3 worm cellular contexts compared by ENCODE assay signal in genomic region chrV:10951655-10952278, ce11.
TF ChIP-seq lines count a peak whose summit lies in the region.

Gene F17C11.4, plus strand, starts transcription at chrV:10951860.

TF ChIP-seq in whole organism, L1 larva, 84 proteins besides CTCF, POLR2A, EP300 and RAD21 (continued from another document and continues in another):
- peak; percentile 78 for TF ChIP-seq lin-13 (GFP tag; optimal IDR thresholded peaks at IDR 0.05; lab: Kevin White, UChicago)
- TF ChIP-seq unc-98 (GFP tag; IDR thresholded peaks at IDR 0.05; lab: Robert Waterston, UW), result peak; percentile 57; the same call in 1 of the 2 replicates
- TF ChIP-seq nhr-76 (tag; optimal IDR thresholded peaks at IDR 0.05; lab: Kevin White, UChicago), result no peak
- TF ChIP-seq nhr-84 (tag; optimal IDR thresholded peaks at IDR 0.05; lab: Kevin White, UChicago), result no peak
- no peak for TF ChIP-seq unc-62 (GFP tag; optimal IDR thresholded peaks at IDR 0.05; lab: Kevin White, UChicago)
- TF ChIP-seq fkh-4 (tag; optimal IDR thresholded peaks at IDR 0.05; lab: Kevin White, UChicago; ENCODE audit: borderline replicate concordance), result no peak
- TF ChIP-seq Y116A8C.19 (tag; optimal IDR thresholded peaks at IDR 0.05; lab: Kevin White, UChicago; ENCODE audit: borderline replicate concordance), result no peak
- TF ChIP-seq nhr-77 (tag; optimal IDR thresholded peaks at IDR 0.05; lab: Kevin White, UChicago), result peak; percentile 2
- TF ChIP-seq nhr-28 (tag; optimal IDR thresholded peaks at IDR 0.05; lab: Kevin White, UChicago), result no peak
- TF ChIP-seq nhr-47 (tag; optimal IDR thresholded peaks at IDR 0.05; lab: Kevin White, UChicago), result peak; percentile 83
- no peak for TF ChIP-seq C34B4.2 (tag; optimal IDR thresholded peaks at IDR 0.05; lab: Kevin White, UChicago)
- TF ChIP-seq F16B12.6 (tag; optimal IDR thresholded peaks at IDR 0.05; lab: Kevin White, UChicago), result no peak
- peak; percentile 71 for TF ChIP-seq fkh-8 (tag; optimal IDR thresholded peaks at IDR 0.05; lab: Kevin White, UChicago)
- no peak for TF ChIP-seq nhr-237 (tag; optimal IDR thresholded peaks at IDR 0.05; lab: Kevin White, UChicago)
- TF ChIP-seq mef-2 (tag; optimal IDR thresholded peaks at IDR 0.05; lab: Kevin White, UChicago), result peak; percentile 62
- TF ChIP-seq mep-1 (tag; optimal IDR thresholded peaks at IDR 0.05; lab: Kevin White, UChicago), result peak; percentile 75
- peak; percentile 52 for TF ChIP-seq ama-1 (optimal IDR thresholded peaks at IDR 0.05; lab: Kevin White, UChicago)
- TF ChIP-seq nhr-11 (tag; optimal IDR thresholded peaks at IDR 0.05; lab: Kevin White, UChicago), result peak; percentile 42
- peak in 2 of 6 experiments; percentile 39 to 84 for TF ChIP-seq elt-3 (tag; optimal IDR thresholded peaks at IDR 0.05; lab: Kevin White, UChicago)
- TF ChIP-seq unc-86 (tag; optimal IDR thresholded peaks at IDR 0.05; lab: Kevin White, UChicago), result peak; percentile 56
- TF ChIP-seq ets-5 (GFP tag; IDR thresholded peaks at IDR 0.05; lab: Robert Waterston, UW), result no peak
- TF ChIP-seq sox-4 (tag; optimal IDR thresholded peaks at IDR 0.05; lab: Kevin White, UChicago), result no peak
- no peak for TF ChIP-seq hlh-17 (GFP tag; optimal IDR thresholded peaks at IDR 0.05; lab: Kevin White, UChicago; ENCODE audit: borderline replicate concordance)
- TF ChIP-seq elt-2 (tag; optimal IDR thresholded peaks at IDR 0.05; lab: Kevin White, UChicago), result peak; percentile 75
- TF ChIP-seq swsn-7 (tag; optimal IDR thresholded peaks at IDR 0.05; lab: Kevin White, UChicago), result peak; percentile 77
- peak; percentile 54; the same call in 1 of the 2 replicates for TF ChIP-seq mab-9 (GFP tag; IDR thresholded peaks at IDR 0.05; lab: Robert Waterston, UW)
- no peak for TF ChIP-seq alr-1 (tag; optimal IDR thresholded peaks at IDR 0.05; lab: Kevin White, UChicago; ENCODE audit: borderline replicate concordance)
- TF ChIP-seq efl-1 (optimal IDR thresholded peaks at IDR 0.05; lab: Kevin White, UChicago), result peak; percentile 43 to 51
- peak; percentile 43 to 94 for TF ChIP-seq efl-1 (GFP tag; optimal IDR thresholded peaks at IDR 0.05 in 1 of 2; lab: Kevin White, UChicago)
- TF ChIP-seq ceh-82 (tag; optimal IDR thresholded peaks at IDR 0.05; lab: Kevin White, UChicago), result peak; percentile 27 to 66 (median 35)
- peak; percentile 69 to 78 for TF ChIP-seq lin-35 (GFP tag; optimal IDR thresholded peaks at IDR 0.05; lab: Kevin White, UChicago)
- peak; percentile 80 to 81 for TF ChIP-seq lsy-2 (tag; optimal IDR thresholded peaks at IDR 0.05; lab: Kevin White, UChicago)
- TF ChIP-seq C04F5.9 (tag; optimal IDR thresholded peaks at IDR 0.05; lab: Kevin White, UChicago), result peak; percentile 25
- peak; percentile 97 for TF ChIP-seq nhr-20 (tag; optimal IDR thresholded peaks at IDR 0.05; lab: Kevin White, UChicago)
- TF ChIP-seq nhr-90 (tag; optimal IDR thresholded peaks at IDR 0.05; lab: Kevin White, UChicago; ENCODE audit: poor library complexity), result peak; percentile 83
- peak; percentile 59 to 60 for TF ChIP-seq egl-27 (tag; optimal IDR thresholded peaks at IDR 0.05; lab: Kevin White, UChicago)
- peak; percentile 35 for TF ChIP-seq fkh-10 (GFP tag; optimal IDR thresholded peaks at IDR 0.05; lab: Kevin White, UChicago)
- TF ChIP-seq ceh-88 (GFP tag; IDR thresholded peaks at IDR 0.05; lab: Robert Waterston, UW), result 0 out of 2 replicates have a peak, but pooled peaks have one; percentile 17
- peak; percentile 66 for TF ChIP-seq C16A3.4 (tag; optimal IDR thresholded peaks at IDR 0.05; lab: Kevin White, UChicago)
- TF ChIP-seq ztf-4 (tag; optimal IDR thresholded peaks at IDR 0.05; lab: Kevin White, UChicago), result peak; percentile 84
- no peak for TF ChIP-seq grh-1 (GFP tag; IDR thresholded peaks at IDR 0.05; lab: Robert Waterston, UW)
- TF ChIP-seq lin-14 (GFP tag; optimal IDR thresholded peaks at IDR 0.05; lab: Kevin White, UChicago), result peak; percentile 96

TF ChIP-seq in whole organism, L3 larva, 47 proteins besides CTCF, POLR2A, EP300 and RAD21 (continued from another document):
- TF ChIP-seq pqm-1 (tag; optimal IDR thresholded peaks at IDR 0.05; lab: Kevin White, UChicago) (no peak), elt-1 (tag; optimal IDR thresholded peaks at IDR 0.05; lab: Kevin White, UChicago) (no peak), hmg-11 (tag; optimal IDR thresholded peaks at IDR 0.05; lab: Kevin White, UChicago) (peak; percentile 74), ceh-28 (tag; optimal IDR thresholded peaks at IDR 0.05; lab: Kevin White, UChicago) (no peak), nhr-12 (tag; optimal IDR thresholded peaks at IDR 0.05; lab: Kevin White, UChicago) (no peak), nhr-77 (tag; optimal IDR thresholded peaks at IDR 0.05; lab: Kevin White, UChicago) (no peak), mdl-1 (tag; optimal IDR thresholded peaks at IDR 0.05; lab: Kevin White, UChicago) (no peak), tbx-2 (tag; optimal IDR thresholded peaks at IDR 0.05; lab: Kevin White, UChicago) (peak; percentile 28), fos-1 (tag; optimal IDR thresholded peaks at IDR 0.05; lab: Kevin White, UChicago) (peak; percentile 14), nhr-11 (tag; optimal IDR thresholded peaks at IDR 0.05; lab: Kevin White, UChicago) (peak; percentile 47), lin-39 (tag; optimal IDR thresholded peaks at IDR 0.05; lab: Kevin White, UChicago) (peak; percentile 0), R02D3.7 (tag; optimal IDR thresholded peaks at IDR 0.05; lab: Kevin White, UChicago) (no peak), snpc-4 (tag; optimal IDR thresholded peaks at IDR 0.05; lab: Kevin White, UChicago) (peak; percentile 51), nhr-25 (tag; optimal IDR thresholded peaks at IDR 0.05; lab: Kevin White, UChicago) (peak; percentile 87), nfya-1 (tag; optimal IDR thresholded peaks at IDR 0.05; lab: Kevin White, UChicago; ENCODE audit: insufficient read depth) (peak; percentile 75), nhr-43 (tag; optimal IDR thresholded peaks at IDR 0.05; lab: Kevin White, UChicago; ENCODE audit: poor library complexity, severe bottlenecking) (peak; percentile 88), daf-12 (tag; optimal IDR thresholded peaks at IDR 0.05; lab: Kevin White, UChicago) (no peak), ceh-82 (tag; optimal IDR thresholded peaks at IDR 0.05; lab: Kevin White, UChicago) (no peak), egl-27 (tag; optimal IDR thresholded peaks at IDR 0.05; lab: Kevin White, UChicago) (no peak), pha-4 (tag; optimal IDR thresholded peaks at IDR 0.05; lab: Kevin White, UChicago) (peak; percentile 43), ceh-16 (tag; optimal IDR thresholded peaks at IDR 0.05; lab: Kevin White, UChicago) (no peak), skn-1 (tag; optimal IDR thresholded peaks at IDR 0.05; lab: Kevin White, UChicago) (no peak), fkh-10 (GFP tag; optimal IDR thresholded peaks at IDR 0.05; lab: Kevin White, UChicago) (peak; percentile 9), nhr-76 (tag; optimal IDR thresholded peaks at IDR 0.05; lab: Kevin White, UChicago) (no peak), unc-39 (tag; optimal IDR thresholded peaks at IDR 0.05; lab: Kevin White, UChicago) (no peak), sea-2 (GFP tag; optimal IDR thresholded peaks at IDR 0.05; lab: Kevin White, UChicago) (no peak)

TF ChIP-seq in whole organism, young adult, 124 proteins besides CTCF, POLR2A, EP300 and RAD21 (continued from another document and continues in another):
- TF ChIP-seq snpc-1.1 (tag; optimal IDR thresholded peaks at IDR 0.05; lab: Kevin White, UChicago; ENCODE audit: insufficient read depth), result no peak
- TF ChIP-seq zim-3 (tag; optimal IDR thresholded peaks at IDR 0.05; lab: Kevin White, UChicago), result no peak
- no peak for TF ChIP-seq B0019.2 (GFP tag; conservative IDR thresholded peaks at IDR 0.05; lab: Robert Waterston, UW)
- no peak for TF ChIP-seq him-1 (tag; optimal IDR thresholded peaks at IDR 0.05; lab: Kevin White, UChicago)
- peak; percentile 20 for TF ChIP-seq F57C9.4 (tag; optimal IDR thresholded peaks at IDR 0.05; lab: Kevin White, UChicago)
- no peak for TF ChIP-seq ceh-58 (GFP tag; IDR thresholded peaks at IDR 0.05; lab: Robert Waterston, UW)
- TF ChIP-seq ztf-6 (GFP tag; IDR thresholded peaks at IDR 0.05; lab: Robert Waterston, UW), result no peak
- peak; percentile 67 for TF ChIP-seq lin-40 (tag; optimal IDR thresholded peaks at IDR 0.05; lab: Kevin White, UChicago)
- no peak for TF ChIP-seq nhr-179 (tag; optimal IDR thresholded peaks at IDR 0.05; lab: Kevin White, UChicago)
- TF ChIP-seq xnd-1 (tag; optimal IDR thresholded peaks at IDR 0.05; lab: Kevin White, UChicago), result no peak
- no peak for TF ChIP-seq Y95B8A.8 (GFP tag; IDR thresholded peaks at IDR 0.05; lab: Robert Waterston, UW)
- no peak for TF ChIP-seq cebp-2 (GFP tag; IDR thresholded peaks at IDR 0.05; lab: Robert Waterston, UW)
- no peak for TF ChIP-seq Y53F4B.3 (GFP tag; IDR thresholded peaks at IDR 0.05; lab: Robert Waterston, UW)
- TF ChIP-seq Y53G8AR.9 (GFP tag; conservative IDR thresholded peaks at IDR 0.05; lab: Robert Waterston, UW), result no peak
- TF ChIP-seq unc-62 (GFP tag; optimal IDR thresholded peaks at IDR 0.05; lab: Kevin White, UChicago), result peak; percentile 41
- TF ChIP-seq sptf-2 (GFP tag; optimal IDR thresholded peaks at IDR 0.05; lab: Kevin White, UChicago), result no peak
- TF ChIP-seq ztf-18 (tag; optimal IDR thresholded peaks at IDR 0.05; lab: Kevin White, UChicago), result peak; percentile 31
- TF ChIP-seq dpff-1 (tag; optimal IDR thresholded peaks at IDR 0.05; lab: Kevin White, UChicago), result no peak
- TF ChIP-seq madf-3 (GFP tag; IDR thresholded peaks at IDR 0.05; lab: Robert Waterston, UW), result no peak
- TF ChIP-seq attf-6 (GFP tag; IDR thresholded peaks at IDR 0.05; lab: Robert Waterston, UW), result no peak
- no peak for TF ChIP-seq F23B12.7 (tag; optimal IDR thresholded peaks at IDR 0.05; lab: Kevin White, UChicago; ENCODE audit: insufficient read depth)
- no peak for TF ChIP-seq nfya-1 (tag; optimal IDR thresholded peaks at IDR 0.05; lab: Kevin White, UChicago; ENCODE audit: borderline replicate concordance, insufficient read depth)
- peak; percentile 37; the same call in 1 of the 2 replicates for TF ChIP-seq mcd-1 (GFP tag; IDR thresholded peaks at IDR 0.05; lab: Robert Waterston, UW)
- no peak for TF ChIP-seq pbrm-1 (GFP tag; IDR thresholded peaks at IDR 0.05; lab: Robert Waterston, UW)
- TF ChIP-seq Y67H2A.10 (GFP tag; conservative IDR thresholded peaks at IDR 0.05; lab: Robert Waterston, UW), result no peak
- TF ChIP-seq hsf-1 (GFP tag; IDR thresholded peaks at IDR 0.05; lab: Robert Waterston, UW), result no peak
- no peak for TF ChIP-seq T07F8.4 (tag; optimal IDR thresholded peaks at IDR 0.05; lab: Kevin White, UChicago)
- TF ChIP-seq D2030.7 (GFP tag; IDR thresholded peaks at IDR 0.05; lab: Robert Waterston, UW), result no peak
- TF ChIP-seq madf-8 (GFP tag; conservative IDR thresholded peaks at IDR 0.05; lab: Robert Waterston, UW), result no peak
- TF ChIP-seq lir-1 (GFP tag; conservative IDR thresholded peaks at IDR 0.05; lab: Robert Waterston, UW), result no peak; the same call in 1 of the 2 replicates
- no peak for TF ChIP-seq nfya-2 (GFP tag; IDR thresholded peaks at IDR 0.05; lab: Robert Waterston, UW)
- TF ChIP-seq ztf-22 (GFP tag; optimal IDR thresholded peaks at IDR 0.05; lab: Kevin White, UChicago), result no peak
- TF ChIP-seq F57A8.1 (GFP tag; optimal IDR thresholded peaks at IDR 0.05; lab: Kevin White, UChicago), result no peak
- no peak for TF ChIP-seq lsl-1 (GFP tag; optimal IDR thresholded peaks at IDR 0.05; lab: Kevin White, UChicago)
- no peak for TF ChIP-seq bed-1 (GFP tag; IDR thresholded peaks at IDR 0.05; lab: Robert Waterston, UW)
- TF ChIP-seq lin-35 (GFP tag; optimal IDR thresholded peaks at IDR 0.05; lab: Kevin White, UChicago), result no peak
- TF ChIP-seq let-607 (tag; optimal IDR thresholded peaks at IDR 0.05; lab: Kevin White, UChicago), result peak; percentile 38 to 44
- no peak for TF ChIP-seq C17E4.6 (GFP tag; IDR thresholded peaks at IDR 0.05; lab: Robert Waterston, UW)
- TF ChIP-seq nhr-80 (tag; optimal IDR thresholded peaks at IDR 0.05; lab: Kevin White, UChicago), result peak; percentile 85
- no peak for TF ChIP-seq dpl-1 (GFP tag; optimal IDR thresholded peaks at IDR 0.05; lab: Kevin White, UChicago)
- no peak for TF ChIP-seq ztf-25 (GFP tag; IDR thresholded peaks at IDR 0.05; lab: Robert Waterston, UW)
- TF ChIP-seq K12H6.12 (tag; optimal IDR thresholded peaks at IDR 0.05; lab: Kevin White, UChicago), result peak; percentile 66
- TF ChIP-seq lin-54 (GFP tag; optimal IDR thresholded peaks at IDR 0.05; lab: Kevin White, UChicago), result peak; percentile 20
- no peak for TF ChIP-seq ceh-27 (GFP tag; optimal IDR thresholded peaks at IDR 0.05; lab: Kevin White, UChicago)
- 0 out of 2 replicates have a peak, but pooled peaks have one; percentile 61 for TF ChIP-seq egl-44 (GFP tag; IDR thresholded peaks at IDR 0.05; lab: Robert Waterston, UW)
- TF ChIP-seq pha-4 (tag; optimal IDR thresholded peaks at IDR 0.05; lab: Kevin White, UChicago), result no peak
- TF ChIP-seq hlh-26 (GFP tag; conservative IDR thresholded peaks at IDR 0.05; lab: Robert Waterston, UW), result no peak
- 0 out of 2 replicates have a peak, but pooled peaks have one; percentile 13 for TF ChIP-seq madf-6 (GFP tag; IDR thresholded peaks at IDR 0.05; lab: Robert Waterston, UW)
- TF ChIP-seq tbp1 (GFP tag; optimal IDR thresholded peaks at IDR 0.05; lab: Kevin White, UChicago), result peak; percentile 50
- TF ChIP-seq ets-4 (GFP tag; optimal IDR thresholded peaks at IDR 0.05; lab: Kevin White, UChicago), result no peak
- TF ChIP-seq repo-1 (tag; optimal IDR thresholded peaks at IDR 0.05; lab: Kevin White, UChicago), result no peak
- no peak for TF ChIP-seq B0035.1 (tag; optimal IDR thresholded peaks at IDR 0.05; lab: Kevin White, UChicago)
- TF ChIP-seq K11D2.4 (GFP tag; IDR thresholded peaks at IDR 0.05; lab: Robert Waterston, UW), result peak; percentile 69; the same call in 1 of the 2 replicates
- no peak for TF ChIP-seq T26A5.8 (tag; optimal IDR thresholded peaks at IDR 0.05; lab: Kevin White, UChicago)
- no peak for TF ChIP-seq ccch-3 (GFP tag; optimal IDR thresholded peaks at IDR 0.05; lab: Kevin White, UChicago)
- TF ChIP-seq B0336.3 (GFP tag; IDR thresholded peaks at IDR 0.05; lab: Robert Waterston, UW), result peak; percentile 43
- no peak for TF ChIP-seq snpc-4 (GFP tag; optimal IDR thresholded peaks at IDR 0.05; lab: Kevin White, UChicago)
- peak in 2 of 4 experiments; percentile 33 to 40 for TF ChIP-seq snpc-4 (tag; optimal IDR thresholded peaks at IDR 0.05; lab: Kevin White, UChicago)
- TF ChIP-seq lin-26 (GFP tag; IDR thresholded peaks at IDR 0.05; lab: Robert Waterston, UW), result peak; percentile 66; the same call in 1 of the 2 replicates
- no peak for TF ChIP-seq B0261.1 (tag; optimal IDR thresholded peaks at IDR 0.05; lab: Kevin White, UChicago)
- TF ChIP-seq nhr-90 (tag; optimal IDR thresholded peaks at IDR 0.05; lab: Kevin White, UChicago), result peak; percentile 29
- no peak for TF ChIP-seq efl-1 (GFP tag; optimal IDR thresholded peaks at IDR 0.05; lab: Kevin White, UChicago)
- TF ChIP-seq athp-1 (tag; optimal IDR thresholded peaks at IDR 0.05; lab: Kevin White, UChicago), result no peak
- TF ChIP-seq nhr-120 (GFP tag; IDR thresholded peaks at IDR 0.05; lab: Robert Waterston, UW), result no peak
- no peak for TF ChIP-seq ceh-100 (GFP tag; IDR thresholded peaks at IDR 0.05; lab: Robert Waterston, UW)
- TF ChIP-seq hmg-20 (GFP tag; IDR thresholded peaks at IDR 0.05; lab: Robert Waterston, UW), result no peak
- TF ChIP-seq ceh-79 (tag; optimal IDR thresholded peaks at IDR 0.05; lab: Kevin White, UChicago), result no peak
- TF ChIP-seq F52B5.7 (tag; optimal IDR thresholded peaks at IDR 0.05; lab: Kevin White, UChicago), result no peak
- no peak for TF ChIP-seq F37B4.10 (GFP tag; IDR thresholded peaks at IDR 0.05; lab: Robert Waterston, UW)
- no peak for TF ChIP-seq ztf-3 (GFP tag; optimal IDR thresholded peaks at IDR 0.05; lab: Kevin White, UChicago)
- no peak for TF ChIP-seq mxl-1 (tag; optimal IDR thresholded peaks at IDR 0.05; lab: Kevin White, UChicago)
- TF ChIP-seq bed-2 (GFP tag; IDR thresholded peaks at IDR 0.05; lab: Robert Waterston, UW), result no peak
- no peak for TF ChIP-seq akir-1 (GFP tag; optimal IDR thresholded peaks at IDR 0.05; lab: Kevin White, UChicago)
- TF ChIP-seq atf-7 (tag; optimal IDR thresholded peaks at IDR 0.05; lab: Kevin White, UChicago), result peak; percentile 62
- no peak for TF ChIP-seq aptf-2 (GFP tag; conservative IDR thresholded peaks at IDR 0.05; lab: Robert Waterston, UW)
